Fruit fly (Drosophila melanogaster): ENCODE measurements around the gene CG32712.

dm6 chrX:8412197-8413160, 21.1 kb downstream of the CG32712 start:
- TF ChIP-seq CG8478 (optimal IDR thresholded peaks at IDR 0.05) (no peak), CTCF (optimal IDR thresholded peaks at IDR 0.05) (no peak)

Measured in S2 (cell line).